Fruit fly (Drosophila melanogaster): ENCODE results near the gene CG15531.
A peak's percentile ranks its signal among the peaks of the same experiment; 100 is the strongest.

Gene CG15531

dm6 chr3R:30195606-30196049 is 400 bp downstream of the CG15531 start (continued):
- TF ChIP-seq Spps (tag; optimal IDR thresholded peaks at IDR 0.05) (no peak), CG12219 (GFP tag; optimal IDR thresholded peaks at IDR 0.05) (peak; percentile 17), CG13775 (GFP tag; optimal IDR thresholded peaks at IDR 0.05) (no peak), CG12155 (GFP tag; optimal IDR thresholded peaks at IDR 0.05) (peak; percentile 7), Ets97D (GFP tag; optimal IDR thresholded peaks at IDR 0.05) (peak; percentile 8), YL-1 (GFP tag; optimal IDR thresholded peaks at IDR 0.05) (peak; percentile 48), CG17829 (tag; optimal IDR thresholded peaks at IDR 0.05) (peak; percentile 10), cato (GFP tag; optimal IDR thresholded peaks at IDR 0.05; ENCODE audit: borderline replicate concordance) (no peak), CG5180 (GFP tag; optimal IDR thresholded peaks at IDR 0.05) (no peak), CG11456 (GFP tag; IDR thresholded peaks at IDR 0.05) (peak; percentile 83), Aef1 (GFP tag; IDR thresholded peaks at IDR 0.05) (no peak), sd (tag; optimal IDR thresholded peaks at IDR 0.05) (peak; percentile 5), CG17568 (GFP tag; optimal IDR thresholded peaks at IDR 0.05) (no peak), CG1233 (GFP tag; optimal IDR thresholded peaks at IDR 0.05) (no peak), chn (GFP tag; optimal IDR thresholded peaks at IDR 0.05) (no peak), bigmax (GFP tag; optimal IDR thresholded peaks at IDR 0.05) (peak; percentile 83), crc (GFP tag; optimal IDR thresholded peaks at IDR 0.05) (no peak), h (optimal IDR thresholded peaks at IDR 0.05) (no peak), ind (GFP tag; optimal IDR thresholded peaks at IDR 0.05) (peak; percentile 41), CG13296 (GFP tag; optimal IDR thresholded peaks at IDR 0.05) (peak; percentile 54), B-H1 (GFP tag; IDR thresholded peaks at IDR 0.05) (peak; percentile 40; the same call in 1 of the 3 replicates), CG9215 (GFP tag; IDR thresholded peaks at IDR 0.05) (no peak), CG3838 (GFP tag; optimal IDR thresholded peaks at IDR 0.05) (no peak), jigr1 (GFP tag; IDR thresholded peaks at IDR 0.05) (no peak), Dad (GFP tag; optimal IDR thresholded peaks at IDR 0.05) (no peak), NC2β (GFP tag; optimal IDR thresholded peaks at IDR 0.05) (no peak), Lpt (GFP tag; optimal IDR thresholded peaks at IDR 0.05) (no peak), toy (GFP tag; IDR thresholded peaks at IDR 0.05) (0 out of 2 replicates have a peak, but pooled peaks have one; percentile 27), CG6654 (GFP tag; optimal IDR thresholded peaks at IDR 0.05) (no peak), sens (GFP tag) (no peak), Mrtf (GFP tag; IDR thresholded peaks at IDR 0.05) (0 out of 3 replicates have a peak, but pooled peaks have one; percentile 58), peb (GFP tag; IDR thresholded peaks at IDR 0.05) (0 out of 2 replicates have a peak, but pooled peaks have one; percentile 17), ac (GFP tag; optimal IDR thresholded peaks at IDR 0.05) (no peak), CG14860 (GFP tag; IDR thresholded peaks at IDR 0.05; ENCODE audit: partially characterized antibody) (no peak), CG2120 (GFP tag; optimal IDR thresholded peaks at IDR 0.05) (peak; percentile 79), pb (GFP tag; optimal IDR thresholded peaks at IDR 0.05) (no peak), CG18764 (GFP tag; optimal IDR thresholded peaks at IDR 0.05) (peak; percentile 23), CG7786 (GFP tag; optimal IDR thresholded peaks at IDR 0.05) (peak; percentile 37), Oli (tag; optimal IDR thresholded peaks at IDR 0.05) (no peak), CG2202 (tag; optimal IDR thresholded peaks at IDR 0.05) (no peak), Eip74EF (GFP tag; optimal IDR thresholded peaks at IDR 0.05) (no peak), Hmr (GFP tag; optimal IDR thresholded peaks at IDR 0.05) (peak; percentile 74), Opbp (GFP tag; IDR thresholded peaks at IDR 0.05; ENCODE audit: partially characterized antibody) (no peak), Bgb (GFP tag; IDR thresholded peaks at IDR 0.05; ENCODE audit: partially characterized antibody) (peak; percentile 35; the same call in 1 of the 2 replicates), CG4360 (GFP tag; IDR thresholded peaks at IDR 0.05) (no peak; the same call in 1 of the 2 replicates), insv (GFP tag; optimal IDR thresholded peaks at IDR 0.05) (no peak), rib (GFP tag; IDR thresholded peaks at IDR 0.05) (peak; percentile 80; the same call in 1 of the 2 replicates), stc (GFP tag; IDR thresholded peaks at IDR 0.05) (peak; percentile 39), CG11560 (tag; IDR thresholded peaks at IDR 0.05) (peak; percentile 35; the same call in 1 of the 3 replicates), NFAT (GFP tag; IDR thresholded peaks at IDR 0.05) (peak; percentile 74), CG17361 (GFP tag; IDR thresholded peaks at IDR 0.05) (0 out of 3 replicates have a peak, but pooled peaks have one; percentile 25)

Measured in whole organism, embryonic.